Worm (Caenorhabditis elegans) whole organism, L4/young adult: ENCODE results near the gene cha-1.

ENCODE experiments used
- dao-5 ChIP-seq: sonication (generic microtip); optimal IDR thresholded peaks from 2 replicates; lab custom pipeline; 2016; ENCODE audit warnings: missing genotype, missing genetic modification characterization, moderate library complexity, missing compliant biosample characterization
- him-1 ChIP-seq: sonication (generic microtip); optimal IDR thresholded peaks from 2 replicates; lab custom pipeline; 2016; ENCODE audit warnings: missing genotype, missing genetic modification reagents, missing genetic modification characterization, missing compliant biosample characterization

DNA sequence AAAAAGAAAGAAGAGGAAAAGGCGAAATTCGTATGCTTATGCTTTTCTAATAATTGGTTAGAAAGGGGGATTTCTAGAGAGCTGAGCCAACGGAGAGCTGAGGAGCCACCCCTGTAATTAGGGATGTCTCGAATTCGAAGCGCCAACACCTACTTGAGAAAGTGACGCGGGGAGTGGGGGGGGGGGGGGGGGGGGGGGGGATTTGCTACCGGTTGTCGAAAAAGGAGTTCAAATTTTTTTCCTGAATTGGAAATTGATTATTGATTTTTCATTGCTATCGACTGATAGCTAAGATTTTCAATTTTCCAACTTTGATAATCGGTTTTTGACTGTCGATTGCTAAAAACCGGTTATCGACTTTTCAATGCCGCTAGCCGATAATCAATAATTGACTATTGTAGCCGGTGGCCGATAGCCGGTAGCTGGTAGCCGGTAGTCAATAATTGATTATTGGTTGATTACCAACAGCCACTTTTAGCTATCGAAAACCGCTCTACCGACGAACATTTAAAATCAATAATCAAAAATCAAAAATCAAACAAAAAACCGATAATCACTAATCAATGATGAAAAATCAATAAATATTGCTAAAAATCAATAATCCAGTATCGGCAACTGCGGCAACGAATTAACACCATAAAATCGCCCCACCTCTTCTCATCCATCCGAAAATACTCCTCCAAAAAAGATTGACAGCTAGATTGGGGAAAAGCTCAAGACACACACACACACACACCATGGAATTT, 4.6 kb upstream of the cha-1 start:
- no peak for TF ChIP-seq him-1
- TF ChIP-seq dao-5 (tag; lab: Kevin White, UChicago), result no peak
